Worm (Caenorhabditis elegans) whole organism, midembryonic: ENCODE data around the gene atln-1.

ENCODE experiments used
- T22C8.4 ChIP-seq: fragments of 200-800 bp; sonication (Bioruptor generic); IDR thresholded peaks from 2 replicates; pipeline ENCODE4 v1.3.6; 2022; ENCODE audit warnings: missing genetic modification characterization, missing compliant biosample characterization
- cog-1 ChIP-seq: sonication (generic microtip); optimal IDR thresholded peaks from 2 replicates; lab custom pipeline; 2016; ENCODE audit warnings: missing genetic modification characterization, missing compliant biosample characterization
- flt-1 ChIP-seq: fragments of 200-800 bp; sonication (Bioruptor generic); IDR thresholded peaks from 2 replicates; pipeline ENCODE4 v1.3.6; 2022; ENCODE audit warnings: missing genetic modification characterization, missing compliant biosample characterization
- klf-2 ChIP-seq: fragments of 200-800 bp; sonication (Bioruptor generic); conservative IDR thresholded peaks from 2 replicates; pipeline ENCODE4 v1.3.6; 2022; ENCODE audit warnings: missing genetic modification reagents, missing genetic modification characterization, missing compliant biosample characterization
- med-1 ChIP-seq: sonication (generic microtip); optimal IDR thresholded peaks from 2 replicates; lab custom pipeline; 2017; ENCODE audit warnings: missing genetic modification characterization, mild to moderate bottlenecking, missing compliant biosample characterization, antibody characterized with exemption, missing genetic modification reagents; ENCODE audit not compliant: insufficient read depth
- ref-1 ChIP-seq: fragments of 200-800 bp; sonication (Bioruptor generic); conservative IDR thresholded peaks from 2 replicates; pipeline ENCODE4 v1.3.6; 2022; ENCODE audit warnings: missing genetic modification reagents, missing genetic modification characterization, missing compliant biosample characterization
- tab-1 ChIP-seq: fragments of 200-800 bp; sonication (Bioruptor generic); IDR thresholded peaks from 2 replicates; pipeline ENCODE4 v1.3.6; 2022; ENCODE audit warnings: missing genetic modification characterization, missing compliant biosample characterization
- ztf-29 ChIP-seq: fragments of 200-800 bp; sonication (Bioruptor generic); IDR thresholded peaks from 2 replicates; pipeline ENCODE4 v1.3.6; 2022; ENCODE audit warnings: missing genetic modification reagents, missing genetic modification characterization, missing compliant biosample characterization

DNA sequence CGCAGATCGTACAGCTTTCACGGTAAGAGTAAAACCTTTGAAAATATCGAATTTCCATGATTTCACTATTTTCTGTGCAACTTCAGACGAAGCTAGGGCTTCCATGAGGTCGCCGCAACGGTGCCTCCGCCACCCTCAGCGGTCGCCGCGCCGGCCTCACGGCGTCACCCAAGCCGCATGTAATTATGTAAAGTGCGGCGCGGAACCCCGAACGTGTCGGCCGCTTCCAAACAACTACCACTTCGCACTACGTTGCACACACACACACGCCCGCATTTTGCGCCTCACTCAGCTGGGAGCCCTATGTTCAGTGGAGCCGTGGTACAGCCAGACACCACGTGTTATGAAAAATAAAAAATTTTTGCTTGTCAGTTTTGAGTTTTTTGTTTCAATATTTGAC lies 28.5 kb downstream of the atln-1 start:
- TF ChIP-seq ztf-29 (GFP tag; lab: Robert Waterston, UW): no peak
- TF ChIP-seq T22C8.4 (GFP tag; lab: Robert Waterston, UW): no peak
- TF ChIP-seq klf-2: no peak
- no peak for TF ChIP-seq tab-1
- no peak for TF ChIP-seq med-1 (GFP tag; lab: Kevin White, UChicago)
- TF ChIP-seq cog-1 (tag; lab: Kevin White, UChicago): no peak
- 0 out of 2 replicates have a peak, but pooled peaks have one; percentile 35 for TF ChIP-seq flt-1
- no peak for TF ChIP-seq ref-1 (GFP tag; lab: Robert Waterston, UW)
